ENCODE assay signal across 1 fruit fly cellular context in the genomic region with DNA sequence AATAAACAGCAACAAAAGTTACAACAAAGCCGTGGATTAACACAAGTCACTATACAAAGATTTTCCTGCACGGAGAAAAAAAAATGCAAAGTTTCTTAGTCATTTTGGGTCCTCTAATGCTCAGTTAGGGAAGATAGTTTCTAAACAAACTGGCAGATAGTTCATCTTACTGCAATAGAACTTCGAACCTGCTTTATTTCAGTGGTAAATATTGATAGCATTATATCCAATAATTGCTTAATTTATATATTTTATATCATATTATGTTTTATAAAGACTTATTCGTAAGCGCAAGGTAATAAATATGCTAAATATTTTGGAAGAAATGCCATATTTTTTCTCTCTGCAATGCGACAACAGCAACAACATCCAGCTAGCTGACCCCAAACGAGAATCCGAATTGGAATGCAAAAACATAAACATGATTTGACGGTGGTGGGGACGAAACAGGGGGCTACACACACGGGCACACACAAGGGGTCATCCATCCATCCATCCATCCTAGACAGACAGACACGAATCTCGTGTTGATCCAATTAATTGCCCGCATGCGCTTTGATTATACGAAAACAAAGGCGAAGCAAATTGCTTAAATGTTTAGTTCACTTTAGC.
A peak's percentile ranks its signal among the peaks of the same experiment; 100 is the strongest.
TF ChIP-seq lines count a peak whose summit lies in the region.

No protein-coding gene starts in this region.

TF ChIP-seq in whole organism, embryonic, 481 proteins besides CTCF, POLR2A, EP300 and RAD21 (continued from another document and continues in another):
- no peak; the same call in 2 of the 3 replicates for TF ChIP-seq CG11093 (GFP tag; IDR thresholded peaks at IDR 0.05; lab: Robert Waterston, UW)
- peak; percentile 84 for TF ChIP-seq CG2712 (tag; optimal IDR thresholded peaks at IDR 0.05; lab: Kevin White, UChicago)
- TF ChIP-seq D19A (tag; optimal IDR thresholded peaks at IDR 0.05; lab: Kevin White, UChicago), result peak; percentile 40
- peak; percentile 71 for TF ChIP-seq fd96Cb (tag; optimal IDR thresholded peaks at IDR 0.05; lab: Kevin White, UChicago)
- no peak for TF ChIP-seq CG2199 (GFP tag; IDR thresholded peaks at IDR 0.05; lab: Robert Waterston, UW)
- no peak for TF ChIP-seq mld (GFP tag; IDR thresholded peaks at IDR 0.05; lab: Robert Waterston, UW; ENCODE audit: partially characterized antibody)
- no peak for TF ChIP-seq bowl (GFP tag; IDR thresholded peaks at IDR 0.05; lab: Robert Waterston, UW)
- peak; percentile 52 for TF ChIP-seq ind (GFP tag; optimal IDR thresholded peaks at IDR 0.05; lab: Kevin White, UChicago)
- TF ChIP-seq CG4360 (GFP tag; IDR thresholded peaks at IDR 0.05; lab: Robert Waterston, UW), result peak; percentile 30; the same call in 1 of the 2 replicates
- no peak for TF ChIP-seq Hand (GFP tag; optimal IDR thresholded peaks at IDR 0.05; lab: Kevin White, UChicago)
- TF ChIP-seq CG15073 (GFP tag; optimal IDR thresholded peaks at IDR 0.05; lab: Kevin White, UChicago), result no peak
- TF ChIP-seq CG1603 (tag; optimal IDR thresholded peaks at IDR 0.05; lab: Kevin White, UChicago), result peak; percentile 5
- TF ChIP-seq so (GFP tag; IDR thresholded peaks at IDR 0.05; lab: Robert Waterston, UW), result peak; percentile 77; the same call in 1 of the 3 replicates
- no peak for TF ChIP-seq CG15696 (tag; optimal IDR thresholded peaks at IDR 0.05; lab: Kevin White, UChicago)
- peak; percentile 77 for TF ChIP-seq Ssrp (tag; optimal IDR thresholded peaks at IDR 0.05; lab: Kevin White, UChicago)
- no peak for TF ChIP-seq CkIIα-i1 (GFP tag; IDR thresholded peaks at IDR 0.05; lab: Robert Waterston, UW)
- peak; percentile 5 for TF ChIP-seq CG18476 (GFP tag; optimal IDR thresholded peaks at IDR 0.05; lab: Kevin White, UChicago)
- peak; percentile 39 for TF ChIP-seq CG31388 (GFP tag; optimal IDR thresholded peaks at IDR 0.05; lab: Kevin White, UChicago)
- no peak for TF ChIP-seq Bdp1 (GFP tag; optimal IDR thresholded peaks at IDR 0.05; lab: Kevin White, UChicago)
- TF ChIP-seq CG30020 (tag; optimal IDR thresholded peaks at IDR 0.05; lab: Kevin White, UChicago), result peak; percentile 19
- no peak for TF ChIP-seq CG8290 (GFP tag; optimal IDR thresholded peaks at IDR 0.05; lab: Kevin White, UChicago)
- TF ChIP-seq CG8290 (tag; optimal IDR thresholded peaks at IDR 0.05; lab: Kevin White, UChicago), result peak in 1 of 2 experiments; percentile 8
- no peak for TF ChIP-seq CG18011 (GFP tag; optimal IDR thresholded peaks at IDR 0.05; lab: Kevin White, UChicago)
- peak; percentile 67 for TF ChIP-seq trem (tag; optimal IDR thresholded peaks at IDR 0.05; lab: Kevin White, UChicago)
- TF ChIP-seq Atf6 (GFP tag; IDR thresholded peaks at IDR 0.05; lab: Robert Waterston, UW), result peak; percentile 73
- no peak for TF ChIP-seq vnd (GFP tag; IDR thresholded peaks at IDR 0.05; lab: Robert Waterston, UW; ENCODE audit: partially characterized antibody)
- TF ChIP-seq CG12104 (GFP tag; optimal IDR thresholded peaks at IDR 0.05; lab: Kevin White, UChicago), result peak; percentile 26
- no peak for TF ChIP-seq aop (GFP tag; IDR thresholded peaks at IDR 0.05; lab: Robert Waterston, UW)
- no peak for TF ChIP-seq CG3065 (GFP tag; optimal IDR thresholded peaks at IDR 0.05; lab: Kevin White, UChicago)
- TF ChIP-seq sim (GFP tag; IDR thresholded peaks at IDR 0.05; lab: Robert Waterston, UW), result no peak
- no peak for TF ChIP-seq ham (GFP tag; IDR thresholded peaks at IDR 0.05; lab: Robert Waterston, UW)
- no peak for TF ChIP-seq her (GFP tag; optimal IDR thresholded peaks at IDR 0.05; lab: Kevin White, UChicago)
- TF ChIP-seq CG12219 (GFP tag; optimal IDR thresholded peaks at IDR 0.05; lab: Kevin White, UChicago), result peak; percentile 20
- no peak for TF ChIP-seq slp2 (GFP tag; optimal IDR thresholded peaks at IDR 0.05; lab: Kevin White, UChicago)
- peak; percentile 69 for TF ChIP-seq vvl (GFP tag; IDR thresholded peaks at IDR 0.05; lab: Robert Waterston, UW)
- no peak for TF ChIP-seq CG7987 (GFP tag; optimal IDR thresholded peaks at IDR 0.05; lab: Kevin White, UChicago)
- no peak for TF ChIP-seq CG33213 (GFP tag; optimal IDR thresholded peaks at IDR 0.05; lab: Kevin White, UChicago)
- peak; percentile 47 for TF ChIP-seq CG9817 (tag; optimal IDR thresholded peaks at IDR 0.05; lab: Kevin White, UChicago)
- no peak for TF ChIP-seq CG31365 (tag; optimal IDR thresholded peaks at IDR 0.05; lab: Kevin White, UChicago)
- TF ChIP-seq CG9876 (GFP tag; optimal IDR thresholded peaks at IDR 0.05; lab: Kevin White, UChicago), result no peak
- TF ChIP-seq CrebB (tag; optimal IDR thresholded peaks at IDR 0.05; lab: Kevin White, UChicago), result no peak
- TF ChIP-seq nau (GFP tag; optimal IDR thresholded peaks at IDR 0.05; lab: Kevin White, UChicago), result peak; percentile 18
- no peak for TF ChIP-seq Dref (GFP tag; IDR thresholded peaks at IDR 0.05; lab: Robert Waterston, UW)
- TF ChIP-seq Sox102F (GFP tag; optimal IDR thresholded peaks at IDR 0.05; lab: Kevin White, UChicago), result peak; percentile 82
- TF ChIP-seq prd (optimal IDR thresholded peaks at IDR 0.05; lab: Kevin White, UChicago), result no peak
- TF ChIP-seq prd (GFP tag; IDR thresholded peaks at IDR 0.05; lab: Robert Waterston, UW), result peak; percentile 70
- TF ChIP-seq CG8089 (GFP tag; optimal IDR thresholded peaks at IDR 0.05; lab: Kevin White, UChicago), result no peak
- peak; percentile 51 for TF ChIP-seq CG6813 (GFP tag; optimal IDR thresholded peaks at IDR 0.05; lab: Kevin White, UChicago)
- TF ChIP-seq insv (GFP tag; optimal IDR thresholded peaks at IDR 0.05; lab: Kevin White, UChicago), result no peak
- no peak for TF ChIP-seq ftz-f1 (GFP tag; optimal IDR thresholded peaks at IDR 0.05; lab: Kevin White, UChicago)
- peak; percentile 66 for TF ChIP-seq Rfx (GFP tag; IDR thresholded peaks at IDR 0.05; lab: Robert Waterston, UW)
- no peak for TF ChIP-seq Oaz (GFP tag; IDR thresholded peaks at IDR 0.05; lab: Robert Waterston, UW)
- TF ChIP-seq toy (GFP tag; IDR thresholded peaks at IDR 0.05; lab: Robert Waterston, UW), result no peak
- TF ChIP-seq lmd (GFP tag; IDR thresholded peaks at IDR 0.05; lab: Robert Waterston, UW), result peak; percentile 71
- no peak for TF ChIP-seq CG7745 (tag; optimal IDR thresholded peaks at IDR 0.05; lab: Kevin White, UChicago)
- no peak for TF ChIP-seq CG10565 (GFP tag; optimal IDR thresholded peaks at IDR 0.05; lab: Kevin White, UChicago)
- peak; percentile 83 for TF ChIP-seq CG11504 (tag; optimal IDR thresholded peaks at IDR 0.05; lab: Kevin White, UChicago)
- no peak for TF ChIP-seq Bteb2 (GFP tag; optimal IDR thresholded peaks at IDR 0.05; lab: Kevin White, UChicago)
- TF ChIP-seq NC2β (GFP tag; optimal IDR thresholded peaks at IDR 0.05; lab: Kevin White, UChicago), result no peak
- no peak for TF ChIP-seq eyg (GFP tag; optimal IDR thresholded peaks at IDR 0.05; lab: Kevin White, UChicago)
- TF ChIP-seq CG13894 (tag; optimal IDR thresholded peaks at IDR 0.05; lab: Kevin White, UChicago), result no peak
- TF ChIP-seq Gug (GFP tag; IDR thresholded peaks at IDR 0.05; lab: Robert Waterston, UW), result no peak; the same call in 3 of the 4 replicates
- TF ChIP-seq hb (GFP tag; IDR thresholded peaks at IDR 0.05; lab: Robert Waterston, UW; ENCODE audit: partially characterized antibody), result no peak
- TF ChIP-seq CG17359 (tag; optimal IDR thresholded peaks at IDR 0.05; lab: Kevin White, UChicago), result peak; percentile 71
- TF ChIP-seq NfI (GFP tag; optimal IDR thresholded peaks at IDR 0.05; lab: Kevin White, UChicago), result peak; percentile 66
- TF ChIP-seq Adf1 (GFP tag; IDR thresholded peaks at IDR 0.05; lab: Robert Waterston, UW), result no peak
- TF ChIP-seq CG15011 (GFP tag; optimal IDR thresholded peaks at IDR 0.05; lab: Kevin White, UChicago), result no peak
- TF ChIP-seq CG3995 (GFP tag; optimal IDR thresholded peaks at IDR 0.05; lab: Kevin White, UChicago), result no peak
- no peak for TF ChIP-seq abd-A (tag; optimal IDR thresholded peaks at IDR 0.05; lab: Kevin White, UChicago)
- peak; percentile 0 for TF ChIP-seq CG13624 (GFP tag; optimal IDR thresholded peaks at IDR 0.05; lab: Kevin White, UChicago)
- TF ChIP-seq gcm (GFP tag; optimal IDR thresholded peaks at IDR 0.05; lab: Kevin White, UChicago), result peak; percentile 50
- no peak for TF ChIP-seq CG11398 (GFP tag; optimal IDR thresholded peaks at IDR 0.05; lab: Kevin White, UChicago)
- peak; percentile 63 for TF ChIP-seq CG10267 (tag; optimal IDR thresholded peaks at IDR 0.05; lab: Kevin White, UChicago)
- TF ChIP-seq Sry-β (GFP tag; optimal IDR thresholded peaks at IDR 0.05; lab: Kevin White, UChicago), result no peak
- TF ChIP-seq CG14014 (GFP tag; IDR thresholded peaks at IDR 0.05; lab: Robert Waterston, UW), result peak; percentile 57
- no peak for TF ChIP-seq CG6683 (GFP tag; optimal IDR thresholded peaks at IDR 0.05; lab: Kevin White, UChicago)
- TF ChIP-seq CG31441 (GFP tag; IDR thresholded peaks at IDR 0.05; lab: Robert Waterston, UW), result peak; percentile 87
- TF ChIP-seq CG16863 (GFP tag; optimal IDR thresholded peaks at IDR 0.05; lab: Kevin White, UChicago), result no peak
- peak; percentile 51 for TF ChIP-seq CG32532 (GFP tag; IDR thresholded peaks at IDR 0.05; lab: Robert Waterston, UW)
- no peak for TF ChIP-seq Atf-2 (GFP tag; optimal IDR thresholded peaks at IDR 0.05; lab: Kevin White, UChicago)
- TF ChIP-seq CG18764 (GFP tag; optimal IDR thresholded peaks at IDR 0.05; lab: Kevin White, UChicago), result peak; percentile 38
- TF ChIP-seq Oli (tag; optimal IDR thresholded peaks at IDR 0.05; lab: Kevin White, UChicago), result peak; percentile 83
- peak; percentile 56; the same call in 2 of the 3 replicates for TF ChIP-seq croc (GFP tag; conservative IDR thresholded peaks at IDR 0.05; lab: Robert Waterston, UW)
- no peak for TF ChIP-seq pum (GFP tag; optimal IDR thresholded peaks at IDR 0.05; lab: Kevin White, UChicago)
- no peak for TF ChIP-seq tup (GFP tag; optimal IDR thresholded peaks at IDR 0.05; lab: Kevin White, UChicago)
- no peak for TF ChIP-seq sima (GFP tag; optimal IDR thresholded peaks at IDR 0.05; lab: Kevin White, UChicago)
- peak; percentile 71 for TF ChIP-seq bcd (GFP tag; optimal IDR thresholded peaks at IDR 0.05; lab: Kevin White, UChicago)
- TF ChIP-seq sna (GFP tag; IDR thresholded peaks at IDR 0.05; lab: Robert Waterston, UW; ENCODE audit: partially characterized antibody), result no peak
- TF ChIP-seq oc (tag; optimal IDR thresholded peaks at IDR 0.05; lab: Kevin White, UChicago), result peak; percentile 58
- peak; percentile 70 for TF ChIP-seq ATbp (GFP tag; optimal IDR thresholded peaks at IDR 0.05; lab: Kevin White, UChicago)
- peak; percentile 26 for TF ChIP-seq kay (GFP tag; optimal IDR thresholded peaks at IDR 0.05; lab: Kevin White, UChicago)
- no peak for TF ChIP-seq Lpt (GFP tag; optimal IDR thresholded peaks at IDR 0.05; lab: Kevin White, UChicago)
- no peak for TF ChIP-seq pfk (GFP tag; optimal IDR thresholded peaks at IDR 0.05; lab: Kevin White, UChicago)
- no peak for TF ChIP-seq schlank (tag; optimal IDR thresholded peaks at IDR 0.05; lab: Kevin White, UChicago)
- peak; percentile 36 for TF ChIP-seq sug (tag; optimal IDR thresholded peaks at IDR 0.05; lab: Kevin White, UChicago)
- peak; percentile 40 for TF ChIP-seq org-1 (GFP tag; optimal IDR thresholded peaks at IDR 0.05; lab: Kevin White, UChicago)
- TF ChIP-seq dysf (GFP tag; IDR thresholded peaks at IDR 0.05; lab: Robert Waterston, UW), result peak; percentile 81
- no peak for TF ChIP-seq unc-4 (GFP tag; IDR thresholded peaks at IDR 0.05; lab: Robert Waterston, UW; ENCODE audit: partially characterized antibody)
- no peak for TF ChIP-seq btn (GFP tag; optimal IDR thresholded peaks at IDR 0.05; lab: Kevin White, UChicago)
- no peak for TF ChIP-seq onecut (GFP tag; IDR thresholded peaks at IDR 0.05; lab: Robert Waterston, UW)
- 0 out of 2 replicates have a peak, but pooled peaks have one; percentile 5 for TF ChIP-seq al (GFP tag; IDR thresholded peaks at IDR 0.05; lab: Robert Waterston, UW)
- peak; percentile 50 for TF ChIP-seq CG15514 (GFP tag; optimal IDR thresholded peaks at IDR 0.05; lab: Kevin White, UChicago)
- no peak for TF ChIP-seq CG8478 (optimal IDR thresholded peaks at IDR 0.05; lab: Kevin White, UChicago)
- no peak for TF ChIP-seq tx (GFP tag; optimal IDR thresholded peaks at IDR 0.05; lab: Kevin White, UChicago)
- no peak for TF ChIP-seq dm (GFP tag; optimal IDR thresholded peaks at IDR 0.05; lab: Kevin White, UChicago)
- TF ChIP-seq otp (GFP tag; IDR thresholded peaks at IDR 0.05; lab: Robert Waterston, UW), result no peak
- no peak for TF ChIP-seq ems (GFP tag; optimal IDR thresholded peaks at IDR 0.05; lab: Kevin White, UChicago)
- 0 out of 2 replicates have a peak, but pooled peaks have one; percentile 21 for TF ChIP-seq CG4404 (GFP tag; IDR thresholded peaks at IDR 0.05; lab: Robert Waterston, UW)
- TF ChIP-seq row (GFP tag; IDR thresholded peaks at IDR 0.05; lab: Robert Waterston, UW), result peak; percentile 69
- peak; percentile 48; the same call in 1 of the 2 replicates for TF ChIP-seq klu (GFP tag; IDR thresholded peaks at IDR 0.05; lab: Robert Waterston, UW)
- TF ChIP-seq tna (GFP tag; IDR thresholded peaks at IDR 0.05; lab: Robert Waterston, UW; ENCODE audit: partially characterized antibody), result no peak
- 0 out of 3 replicates have a peak, but pooled peaks have one; percentile 34 for TF ChIP-seq jigr1 (GFP tag; IDR thresholded peaks at IDR 0.05; lab: Robert Waterston, UW)
- TF ChIP-seq crc (GFP tag; optimal IDR thresholded peaks at IDR 0.05; lab: Kevin White, UChicago), result no peak
- TF ChIP-seq odd (GFP tag; optimal IDR thresholded peaks at IDR 0.05; lab: Kevin White, UChicago), result peak; percentile 55
- peak; percentile 64 for TF ChIP-seq ssp (GFP tag; IDR thresholded peaks at IDR 0.05; lab: Robert Waterston, UW)
- TF ChIP-seq CG34422 (GFP tag; IDR thresholded peaks at IDR 0.05; lab: Robert Waterston, UW), result peak; percentile 61; the same call in 1 of the 3 replicates
- no peak for TF ChIP-seq Camta (GFP tag; optimal IDR thresholded peaks at IDR 0.05; lab: Kevin White, UChicago)
- TF ChIP-seq ato (GFP tag; IDR thresholded peaks at IDR 0.05; lab: Robert Waterston, UW; ENCODE audit: partially characterized antibody), result no peak
- no peak for TF ChIP-seq CG2129 (GFP tag; IDR thresholded peaks at IDR 0.05; lab: Robert Waterston, UW; ENCODE audit: partially characterized antibody)
- TF ChIP-seq Antp (GFP tag; optimal IDR thresholded peaks at IDR 0.05; lab: Kevin White, UChicago), result no peak
- TF ChIP-seq h (optimal IDR thresholded peaks at IDR 0.05; lab: Kevin White, UChicago), result no peak
- no peak for TF ChIP-seq emc (GFP tag; optimal IDR thresholded peaks at IDR 0.05; lab: Kevin White, UChicago)
- no peak for TF ChIP-seq repo (GFP tag; optimal IDR thresholded peaks at IDR 0.05; lab: Kevin White, UChicago)
- no peak for TF ChIP-seq bbx (GFP tag; IDR thresholded peaks at IDR 0.05; lab: Robert Waterston, UW; ENCODE audit: partially characterized antibody)
- peak; percentile 60 for TF ChIP-seq CG14667 (GFP tag; IDR thresholded peaks at IDR 0.05; lab: Robert Waterston, UW)
- TF ChIP-seq CG2889 (GFP tag; IDR thresholded peaks at IDR 0.05; lab: Robert Waterston, UW), result peak; percentile 42; the same call in 1 of the 3 replicates
